Worm (Caenorhabditis elegans): ENCODE results near the gene bed-2.

DNA sequence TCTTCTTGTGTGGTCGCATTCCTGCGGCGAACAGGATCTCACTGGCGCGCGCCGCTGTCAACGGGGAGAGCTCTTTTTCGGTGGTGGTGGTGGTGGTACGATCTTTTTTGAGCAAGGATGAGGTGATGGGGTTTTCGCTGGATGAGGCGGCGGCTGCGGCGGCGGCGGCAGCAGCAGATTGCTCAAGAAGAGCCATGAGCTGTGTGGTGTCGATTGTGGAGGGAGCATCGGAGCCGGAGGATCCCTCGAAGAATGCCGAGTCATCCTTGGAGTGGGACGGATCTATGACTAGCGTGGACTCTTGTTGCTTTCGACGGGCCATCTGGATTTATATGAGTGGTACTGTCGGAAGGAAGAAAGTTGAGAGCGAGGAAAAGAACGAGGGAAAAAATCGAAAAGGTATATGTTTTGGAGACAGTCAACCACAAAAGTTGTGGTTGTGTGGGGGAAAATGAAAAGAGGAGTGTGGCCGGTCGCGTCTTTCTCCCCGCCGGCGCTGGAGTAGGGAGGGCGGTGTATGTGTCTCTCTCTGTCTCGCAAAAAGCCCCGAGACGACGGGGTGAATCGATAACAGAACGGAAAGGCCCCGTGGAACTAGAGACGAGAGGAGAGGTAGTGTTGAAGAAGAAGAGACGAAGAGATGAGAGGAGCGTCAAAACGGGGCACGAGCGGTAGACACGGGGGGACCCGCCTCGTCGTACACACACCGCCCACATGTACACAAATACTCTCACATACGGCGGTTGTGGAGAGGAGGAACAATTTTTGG lies 4.0 kb downstream of the bed-2 start:
- no peak for TF ChIP-seq zag-1 (tag; optimal IDR thresholded peaks at IDR 0.05)
- TF ChIP-seq nhr-12 (tag; optimal IDR thresholded peaks at IDR 0.05): no peak
- TF ChIP-seq fos-1 (tag; optimal IDR thresholded peaks at IDR 0.05): no peak
- no peak for TF ChIP-seq nhr-77 (tag; optimal IDR thresholded peaks at IDR 0.05)
- no peak for TF ChIP-seq lin-13 (GFP tag; optimal IDR thresholded peaks at IDR 0.05)
- TF ChIP-seq R02D3.7 (tag; optimal IDR thresholded peaks at IDR 0.05): no peak
- no peak for TF ChIP-seq lsy-2 (tag; optimal IDR thresholded peaks at IDR 0.05)
- no peak for TF ChIP-seq unc-55 (GFP tag; optimal IDR thresholded peaks at IDR 0.05)
- no peak for TF ChIP-seq elt-3 (tag; optimal IDR thresholded peaks at IDR 0.05)
